Worm (Caenorhabditis elegans): ENCODE data around the gene C35D10.10.

Gene C35D10.10

ce11 chrIII:4899728-4900127 lies 38.1 kb upstream of the C35D10.10 start (continued):
- TF ChIP-seq nhr-102 (tag; optimal IDR thresholded peaks at IDR 0.05) (peak; percentile 98), aly-2 (tag; optimal IDR thresholded peaks at IDR 0.05) (no peak), madf-5 (GFP tag; IDR thresholded peaks at IDR 0.05) (peak in 1 of 2 experiments; percentile 78; a peak in 1 of 4 replicates), fos-1 (tag; optimal IDR thresholded peaks at IDR 0.05) (no peak), aha-1 (tag) (peak; percentile 100), Y105C5A.15 (GFP tag; IDR thresholded peaks at IDR 0.05) (no peak), ceh-82 (tag; optimal IDR thresholded peaks at IDR 0.05) (peak; percentile 10), nhr-11 (tag; optimal IDR thresholded peaks at IDR 0.05) (peak; percentile 99), jun-1 (tag; optimal IDR thresholded peaks at IDR 0.05) (peak; percentile 96), gei-8 (GFP tag; optimal IDR thresholded peaks at IDR 0.05) (peak; percentile 99), dmd-8 (GFP tag; IDR thresholded peaks at IDR 0.05) (peak; percentile 58; the same call in 1 of the 2 replicates), sdz-12 (GFP tag; optimal IDR thresholded peaks at IDR 0.05) (peak; percentile 95), lin-1 (GFP tag; IDR thresholded peaks at IDR 0.05) (peak; percentile 99), nhr-237 (tag; optimal IDR thresholded peaks at IDR 0.05) (peak; percentile 77), lin-38 (GFP tag; IDR thresholded peaks at IDR 0.05) (peak; percentile 94), nhr-28 (tag; optimal IDR thresholded peaks at IDR 0.05) (peak; percentile 98), unc-39 (tag; optimal IDR thresholded peaks at IDR 0.05) (peak; percentile 90), zfp-3 (GFP tag; conservative IDR thresholded peaks at IDR 0.05) (peak; percentile 96), daf-12 (tag; optimal IDR thresholded peaks at IDR 0.05) (no peak), ZK546.5 (tag; optimal IDR thresholded peaks at IDR 0.05) (peak in 1 of 2 experiments; percentile 59), T20F7.1 (GFP tag; optimal IDR thresholded peaks at IDR 0.05) (peak; percentile 95), ceh-32 (tag; optimal IDR thresholded peaks at IDR 0.05; ENCODE audit: poor library complexity) (peak; percentile 88), zip-11 (GFP tag; IDR thresholded peaks at IDR 0.05) (no peak), ZK337.2 (GFP tag; IDR thresholded peaks at IDR 0.05) (peak; percentile 81; the same call in 1 of the 2 replicates), hlh-11 (tag; optimal IDR thresholded peaks at IDR 0.05) (peak; percentile 100), nhr-41 (GFP tag; IDR thresholded peaks at IDR 0.05) (peak; percentile 99), egl-43 (GFP tag; IDR thresholded peaks at IDR 0.05) (peak; percentile 98), pqm-1 (tag; optimal IDR thresholded peaks at IDR 0.05) (peak; percentile 31), spr-1 (tag; optimal IDR thresholded peaks at IDR 0.05) (peak; percentile 96), fkh-10 (GFP tag; optimal IDR thresholded peaks at IDR 0.05) (peak; percentile 99), mdt-29 (GFP tag; IDR thresholded peaks at IDR 0.05) (peak; percentile 98), Y75B8A.6 (GFP tag; IDR thresholded peaks at IDR 0.05) (peak; percentile 95), zip-2 (tag; optimal IDR thresholded peaks at IDR 0.05) (peak; percentile 87), lin-29 (GFP tag; IDR thresholded peaks at IDR 0.05) (peak; percentile 94), nhr-25 (tag; optimal IDR thresholded peaks at IDR 0.05; ENCODE audit: borderline replicate concordance, insufficient read depth) (peak; percentile 98), T26A8.4 (GFP tag; IDR thresholded peaks at IDR 0.05) (peak; percentile 98)

- peak; percentile 76 for TF ChIP-seq hlh-30 (tag; optimal IDR thresholded peaks at IDR 0.05; ENCODE audit: insufficient read depth)
- TF ChIP-seq nhr-10 (tag; optimal IDR thresholded peaks at IDR 0.05): no peak
- no peak for TF ChIP-seq ceh-28 (tag; optimal IDR thresholded peaks at IDR 0.05)
- no peak for TF ChIP-seq ceh-82 (tag; optimal IDR thresholded peaks at IDR 0.05)
- peak; percentile 5; the same call in 1 of the 2 replicates for TF ChIP-seq dmd-6 (GFP tag; IDR thresholded peaks at IDR 0.05)
- TF ChIP-seq mxl-3 (GFP tag; optimal IDR thresholded peaks at IDR 0.05): no peak
- TF ChIP-seq saeg-2 (GFP tag; IDR thresholded peaks at IDR 0.05): no peak
- TF ChIP-seq aha-1 (tag): peak; percentile 50
- no peak for TF ChIP-seq pqm-1 (tag; optimal IDR thresholded peaks at IDR 0.05)
- no peak for TF ChIP-seq R02D3.7 (tag; optimal IDR thresholded peaks at IDR 0.05)
- no peak for TF ChIP-seq tag-97 (GFP tag; IDR thresholded peaks at IDR 0.05)
- TF ChIP-seq lir-3 (tag; optimal IDR thresholded peaks at IDR 0.05): no peak
Observed at ce11 chrIII:4899035-4899578, 37.5 kb upstream of the C35D10.10 start, which contains the start of gene nhl-2. nhl-2 (minus strand) TSS chrIII:4899085.

All from whole organism, L4 larva.